Worm (Caenorhabditis elegans) whole organism, late embryonic: ENCODE results near the gene C17F4.2.

Experiments
- C08G9.2 ChIP-seq: sonication (generic microtip); optimal IDR thresholded peaks from 2 replicates; lab custom pipeline; 2016; ENCODE audit warnings: mild to moderate bottlenecking, missing genetic modification characterization, moderate library complexity, missing compliant biosample characterization
- C38D4.7 ChIP-seq: fragments of 200-800 bp; sonication (Bioruptor generic); optimal IDR thresholded peaks from 2 replicates; lab custom pipeline; 2018; ENCODE audit warnings: mild to moderate bottlenecking, missing genetic modification characterization, moderate library complexity, missing compliant biosample characterization
- K09A11.1 ChIP-seq: sonication (generic microtip); optimal IDR thresholded peaks from 2 replicates; lab custom pipeline; 2017; ENCODE audit warnings: antibody characterized with exemption, mild to moderate bottlenecking, missing genetic modification characterization, missing compliant biosample characterization; ENCODE audit not compliant: insufficient read depth
- T23F11.4 ChIP-seq: fragments of 200-800 bp; sonication (Bioruptor generic); optimal IDR thresholded peaks from 2 replicates; lab custom pipeline; 2018; ENCODE audit warnings: mild to moderate bottlenecking, missing genetic modification characterization, missing compliant biosample characterization
- Y22D7AL.16 ChIP-seq: sonication (generic microtip); optimal IDR thresholded peaks from 2 replicates; lab custom pipeline; 2016; ENCODE audit warnings: missing genetic modification characterization, missing compliant biosample characterization
- ama-1 ChIP-seq: fragments of 150-350 bp; optimal IDR thresholded peaks from 2 replicates; lab custom pipeline; 2014
- ceh-14 ChIP-seq: sonication (generic microtip); optimal IDR thresholded peaks from 2 replicates; lab custom pipeline; 2016; ENCODE audit warnings: missing genotype, missing genetic modification characterization, missing compliant biosample characterization
- ceh-18 ChIP-seq: sonication (generic microtip); optimal IDR thresholded peaks from 2 replicates; lab custom pipeline; 2016; ENCODE audit warnings: missing genetic modification characterization, missing compliant biosample characterization
- ceh-24 ChIP-seq: sonication (generic microtip); optimal IDR thresholded peaks from 2 replicates; lab custom pipeline; 2016; ENCODE audit warnings: mild to moderate bottlenecking, missing genetic modification characterization, missing compliant biosample characterization
- ceh-34 ChIP-seq: sonication (generic microtip); optimal IDR thresholded peaks from 2 replicates; lab custom pipeline; 2016; ENCODE audit warnings: mild to moderate bottlenecking, missing genetic modification characterization, missing compliant biosample characterization
- ceh-48 ChIP-seq: sonication (generic microtip); optimal IDR thresholded peaks from 2 replicates; lab custom pipeline; 2016; ENCODE audit warnings: missing genetic modification characterization, inconsistent platforms, missing compliant biosample characterization
- ceh-6 ChIP-seq: fragments of 200-800 bp; sonication (Bioruptor generic); optimal IDR thresholded peaks from 2 replicates; lab custom pipeline; 2018; ENCODE audit warnings: mild to moderate bottlenecking, missing genetic modification characterization, missing compliant biosample characterization
- che-1 ChIP-seq: sonication (generic microtip); optimal IDR thresholded peaks from 2 replicates; lab custom pipeline; 2016; ENCODE audit warnings: mild to moderate bottlenecking, missing genetic modification characterization, missing compliant biosample characterization
- dve-1 ChIP-seq: sonication (generic microtip); optimal IDR thresholded peaks from 2 replicates; lab custom pipeline; 2017; ENCODE audit warnings: antibody characterized with exemption, mild to moderate bottlenecking, missing genetic modification characterization, missing compliant biosample characterization
- elt-4 ChIP-seq: sonication (generic microtip); optimal IDR thresholded peaks from 2 replicates; lab custom pipeline; 2016; ENCODE audit warnings: missing genetic modification characterization, missing compliant biosample characterization
- fax-1 ChIP-seq: sonication (generic microtip); optimal IDR thresholded peaks from 2 replicates; lab custom pipeline; 2016; ENCODE audit warnings: missing genotype, missing genetic modification characterization, missing compliant biosample characterization
- fkh-6 ChIP-seq: sonication (generic microtip); optimal IDR thresholded peaks from 2 replicates; lab custom pipeline; 2016; ENCODE audit warnings: missing genetic modification characterization, missing compliant biosample characterization
- hlh-15 ChIP-seq: sonication (generic microtip); optimal IDR thresholded peaks from 2 replicates; lab custom pipeline; 2016; ENCODE audit warnings: missing genetic modification characterization, missing compliant biosample characterization
- hlh-30 ChIP-seq: sonication (generic microtip); optimal IDR thresholded peaks from 2 replicates; lab custom pipeline; 2017; ENCODE audit warnings: antibody characterized with exemption, missing genetic modification characterization, missing compliant biosample characterization; ENCODE audit not compliant: insufficient read depth
- lim-6 ChIP-seq: sonication (generic microtip); optimal IDR thresholded peaks from 2 replicates; lab custom pipeline; 2016; ENCODE audit warnings: missing genetic modification characterization, missing compliant biosample characterization
- lin-11 ChIP-seq: fragments of 200-800 bp; sonication (Bioruptor generic); optimal IDR thresholded peaks from 2 replicates; lab custom pipeline; 2018; ENCODE audit warnings: mild to moderate bottlenecking, missing genetic modification characterization, missing compliant biosample characterization
- mec-3 ChIP-seq: sonication (generic microtip); optimal IDR thresholded peaks from 2 replicates; lab custom pipeline; 2016; ENCODE audit warnings: borderline replicate concordance, missing genetic modification characterization, missing compliant biosample characterization
- nfya-1 ChIP-seq: sonication (generic microtip); optimal IDR thresholded peaks from 2 replicates; lab custom pipeline; 2017; ENCODE audit warnings: missing genetic modification characterization, mild to moderate bottlenecking, missing compliant biosample characterization, antibody characterized with exemption, moderate library complexity
- nhr-11 ChIP-seq: fragments of 150-350 bp; optimal IDR thresholded peaks from 2 replicates; lab custom pipeline; 2014; ENCODE audit warnings: missing biosample characterization, missing genetic modification characterization
- odd-2 ChIP-seq: sonication (generic microtip); optimal IDR thresholded peaks from 2 replicates; lab custom pipeline; 2017; ENCODE audit warnings: antibody characterized with exemption, mild to moderate bottlenecking, missing genetic modification characterization, missing compliant biosample characterization
- pha-2 ChIP-seq: sonication (generic microtip); optimal IDR thresholded peaks from 2 replicates; lab custom pipeline; 2017; ENCODE audit warnings: mild to moderate bottlenecking, missing genetic modification characterization, missing compliant biosample characterization
- pqm-1 ChIP-seq: sonication (generic microtip); optimal IDR thresholded peaks from 2 replicates; lab custom pipeline; 2016; ENCODE audit warnings: missing genetic modification characterization, missing compliant biosample characterization
- ref-2 ChIP-seq: sonication (generic microtip); optimal IDR thresholded peaks from 2 replicates; lab custom pipeline; 2016; ENCODE audit warnings: missing genetic modification characterization, missing compliant biosample characterization
- rnt-1 ChIP-seq: sonication (generic microtip); optimal IDR thresholded peaks from 2 replicates; lab custom pipeline; 2016; ENCODE audit warnings: missing genetic modification characterization, missing compliant biosample characterization
- sox-2 ChIP-seq: fragments of 200-800 bp; sonication (Bioruptor generic); IDR thresholded peaks from 2 replicates; pipeline ENCODE4 v1.3.6; 2022; ENCODE audit warnings: missing genetic modification reagents, missing genetic modification characterization, missing compliant biosample characterization
- tbx-7 ChIP-seq: sonication (generic microtip); optimal IDR thresholded peaks from 2 replicates; lab custom pipeline; 2016; ENCODE audit warnings: missing genotype, missing genetic modification characterization, missing compliant biosample characterization
- unc-3 ChIP-seq, 2 experiments: fragments of 200-800 bp in 1 of 2; sonication (Bioruptor generic) in 1 of 2; sonication (generic microtip) in 1 of 2; conservative IDR thresholded peaks in 1 of 2; optimal IDR thresholded peaks in 1 of 2; 2 replicates each; pipeline versions ENCODE4 v1.3.6 to Lab custom; 2016 to 2022; ENCODE audit warnings: missing compliant biosample characterization in 2 of 2, missing genetic modification characterization in 2 of 2, missing genetic modification reagents in 1 of 2
- unc-55 ChIP-seq: sonication (generic microtip); optimal IDR thresholded peaks from 2 replicates; lab custom pipeline; 2017; ENCODE audit warnings: missing biosample characterization, missing genetic modification reagents, missing genetic modification characterization

The C17F4.2 gene

ce11 chrII:3234725-3235124 lies 13.7 kb upstream of the C17F4.2 start, which contains the start of gene C17F4.8:
Gene C17F4.8 (minus strand): TSS chrII:3234825.
- TF ChIP-seq lin-11 (tag; lab: Kevin White, UChicago) (no peak), fkh-6 (tag; lab: Kevin White, UChicago) (no peak), tbx-7 (no peak), unc-55 (GFP tag; lab: Kevin White, UChicago) (no peak), ceh-48 (tag; lab: Kevin White, UChicago) (no peak), ceh-6 (GFP tag; lab: Kevin White, UChicago) (no peak), nhr-11 (tag; lab: Kevin White, UChicago) (no peak), hlh-30 (tag; lab: Kevin White, UChicago) (no peak)

- TF ChIP-seq elt-4 (tag; lab: Kevin White, UChicago) (no peak), lim-6 (tag; lab: Kevin White, UChicago) (no peak), ceh-48 (tag; lab: Kevin White, UChicago) (no peak), ceh-24 (tag; lab: Kevin White, UChicago) (no peak), ceh-34 (tag; lab: Kevin White, UChicago) (no peak), ceh-6 (GFP tag; lab: Kevin White, UChicago) (no peak), pha-2 (tag; lab: Kevin White, UChicago) (no peak), mec-3 (tag; lab: Kevin White, UChicago) (no peak), hlh-30 (tag; lab: Kevin White, UChicago) (no peak), ref-2 (tag; lab: Kevin White, UChicago) (no peak), nfya-1 (no peak)
Observed at ce11 chrII:3237038-3237521, 11.4 kb upstream of the C17F4.2 start, which contains the start of the genes srz-67 and C17F4.11. Gene srz-67 (minus strand): TSS chrII:3237138. Gene C17F4.11 (plus strand): TSS chrII:3237471.

DNA sequence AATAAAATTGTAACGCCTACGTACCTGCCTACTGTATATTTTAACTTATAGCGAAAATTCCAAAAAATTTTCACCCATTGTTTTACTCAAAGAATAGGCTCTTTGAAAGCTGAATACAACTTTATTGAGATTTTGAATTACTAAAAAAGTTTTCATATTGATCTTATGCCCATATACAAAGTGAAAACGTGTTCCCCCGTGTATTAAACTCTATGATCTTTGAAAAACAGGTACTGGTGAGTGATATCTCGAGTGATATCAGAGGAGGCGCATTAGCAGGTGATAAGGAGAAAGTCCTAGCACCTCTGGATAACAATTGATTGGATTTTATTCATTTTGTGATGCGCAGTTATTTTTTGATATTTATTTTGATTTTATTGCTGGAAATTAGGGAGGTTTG lies 8.3 kb upstream of the C17F4.2 start, which contains the start of gene C17F4.3:
C17F4.3 (plus strand) TSS at position 301 of the 400 bp plus-strand sequence.
- no peak for TF ChIP-seq ceh-18
- TF ChIP-seq nfya-1, result no peak
- TF ChIP-seq lim-6 (tag; lab: Kevin White, UChicago), result no peak
- TF ChIP-seq odd-2 (tag; lab: Kevin White, UChicago), result no peak
- no peak for TF ChIP-seq ceh-14
- no peak for TF ChIP-seq ceh-48 (tag; lab: Kevin White, UChicago)
- TF ChIP-seq ama-1 (lab: Kevin White, UChicago), result no peak

DNA sequence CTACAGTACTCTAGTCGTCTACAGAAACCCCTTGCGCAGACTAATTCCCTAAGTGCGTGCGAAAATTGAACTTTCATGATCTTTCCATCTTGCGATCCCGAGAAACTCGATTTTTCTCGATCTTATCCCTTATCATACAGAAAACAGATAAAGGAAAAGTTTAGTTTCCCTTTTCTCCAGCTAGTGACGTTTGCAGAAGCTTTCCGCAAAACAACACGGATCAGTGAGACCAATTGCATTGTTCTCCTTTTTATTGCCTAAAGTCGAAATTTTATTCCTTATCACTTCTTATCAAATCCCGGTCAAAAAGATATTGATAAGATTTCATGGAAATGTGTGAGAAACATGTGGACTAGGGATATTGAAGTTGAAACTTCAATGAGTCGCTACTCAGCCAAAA lies 6.6 kb upstream of the C17F4.2 start:
- TF ChIP-seq C38D4.7 (GFP tag; lab: Kevin White, UChicago) (no peak), lim-6 (tag; lab: Kevin White, UChicago) (no peak), rnt-1 (no peak), hlh-30 (tag; lab: Kevin White, UChicago) (no peak), che-1 (no peak), fax-1 (tag; lab: Kevin White, UChicago) (no peak), ceh-6 (GFP tag; lab: Kevin White, UChicago) (no peak)

DNA sequence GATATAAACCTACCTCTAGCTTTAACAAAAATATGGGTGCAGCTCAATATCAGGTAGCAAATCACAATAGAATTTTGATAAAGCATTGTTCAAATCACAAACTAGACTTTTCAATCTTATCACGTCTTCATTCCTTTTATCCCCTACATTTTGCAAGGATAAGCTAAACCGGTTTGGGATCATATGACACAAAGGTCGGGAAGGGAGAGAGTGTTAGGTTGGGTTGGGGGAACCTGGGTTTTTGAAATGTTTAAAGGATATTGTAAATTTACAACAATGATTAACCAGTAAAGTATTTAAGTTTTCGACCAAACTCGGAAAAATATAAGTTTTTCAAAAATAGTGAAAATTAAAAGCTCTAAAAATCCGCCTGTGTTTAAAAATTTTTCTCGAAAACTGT lies 4.4 kb upstream of the C17F4.2 start, which contains the start of gene C17F4.12:
C17F4.12 (minus strand) TSS at position 101 of the 400 bp plus-strand sequence.
- TF ChIP-seq lim-6 (tag; lab: Kevin White, UChicago) (no peak), dve-1 (tag; lab: Kevin White, UChicago) (no peak), Y22D7AL.16 (tag; lab: Kevin White, UChicago) (no peak), fkh-6 (tag; lab: Kevin White, UChicago) (no peak), K09A11.1 (tag; lab: Kevin White, UChicago) (no peak), T23F11.4 (GFP tag; lab: Kevin White, UChicago) (no peak), rnt-1 (no peak), nhr-11 (tag; lab: Kevin White, UChicago) (no peak), che-1 (no peak), sox-2 (GFP tag; lab: Robert Waterston, UW) (no peak), hlh-15 (no peak), ceh-24 (tag; lab: Kevin White, UChicago) (no peak), C08G9.2 (tag; lab: Kevin White, UChicago) (no peak), odd-2 (tag; lab: Kevin White, UChicago) (no peak), hlh-30 (tag; lab: Kevin White, UChicago) (no peak), unc-3 (GFP tag; conservative IDR thresholded peaks at IDR 0.05; lab: Robert Waterston, UW) (no peak), unc-3 (tag; optimal IDR thresholded peaks at IDR 0.05; lab: Kevin White, UChicago) (no peak), pqm-1 (tag; lab: Kevin White, UChicago) (no peak), fax-1 (tag; lab: Kevin White, UChicago) (no peak)
